Fruit fly (Drosophila melanogaster) whole organism, embryonic: Measurements from ENCODE around the gene CG43813.

Source experiments
- CG10543 ChIP-seq: fragments of 200-800 bp; sonication (Bioruptor generic); optimal IDR thresholded peaks from 3 replicates; lab custom pipeline; 2017; ENCODE audit warnings: missing biosample characterization, mild to moderate bottlenecking, missing genetic modification characterization, moderate library complexity
- CG11695 ChIP-seq: fragments of 200-800 bp; sonication (Bioruptor generic); IDR thresholded peaks from 3 replicates; pipeline ENCODE4 v1.3.6; 2022; ENCODE audit warnings: missing biosample characterization, missing genetic modification characterization
- CG12219 ChIP-seq: fragments of 200-800 bp; sonication (Bioruptor generic); optimal IDR thresholded peaks from 3 replicates; lab custom pipeline; 2018; ENCODE audit warnings: missing biosample characterization, mild to moderate bottlenecking, missing genetic modification characterization
- CG12659 ChIP-seq: fragments of 200-800 bp; sonication (Bioruptor generic); optimal IDR thresholded peaks from 3 replicates; lab custom pipeline; 2017; ENCODE audit warnings: mild to moderate bottlenecking, missing biosample characterization, missing genetic modification reagents, missing genetic modification characterization
- CG13424 ChIP-seq: fragments of 200-800 bp; sonication (Bioruptor generic); optimal IDR thresholded peaks from 2 replicates; lab custom pipeline; 2019; ENCODE audit warnings: missing biosample characterization, mild to moderate bottlenecking, missing genetic modification characterization, moderate library complexity
- CG14014 ChIP-seq: fragments of 200-800 bp; sonication (Bioruptor generic); IDR thresholded peaks from 2 replicates; pipeline ENCODE4 v1.3.6; 2022; ENCODE audit warnings: missing biosample characterization, missing genetic modification characterization
- CG32772 ChIP-seq: fragments of 200-800 bp; sonication (Bioruptor generic); IDR thresholded peaks from 2 replicates; pipeline ENCODE4 v1.3.6; 2022; ENCODE audit warnings: missing biosample characterization, missing genetic modification characterization
- CG4282 ChIP-seq: fragments of 200-800 bp; sonication (Bioruptor generic); optimal IDR thresholded peaks from 2 replicates; lab custom pipeline; 2016; ENCODE audit warnings: missing biosample characterization, missing genetic modification characterization
- CG6689 ChIP-seq: fragments of 200-800 bp; sonication (Bioruptor generic); IDR thresholded peaks from 2 replicates; pipeline ENCODE4 v1.3.6; 2022; ENCODE audit warnings: missing biosample characterization, missing genetic modification characterization
- CG6854 ChIP-seq: fragments of 200-800 bp; sonication (Bioruptor generic); optimal IDR thresholded peaks from 3 replicates; lab custom pipeline; 2017; ENCODE audit warnings: missing biosample characterization, mild to moderate bottlenecking, missing genetic modification characterization
- CG7271 ChIP-seq: fragments of 200-800 bp; sonication (Bioruptor generic); optimal IDR thresholded peaks from 2 replicates; lab custom pipeline; 2018; ENCODE audit warnings: missing biosample characterization, mild to moderate bottlenecking, missing genetic modification characterization, moderate library complexity
- CG7987 ChIP-seq: fragments of 200-800 bp; sonication (Bioruptor generic); optimal IDR thresholded peaks from 2 replicates; lab custom pipeline; 2018; ENCODE audit warnings: missing biosample characterization, mild to moderate bottlenecking, missing genetic modification characterization, moderate library complexity
- CG8089 ChIP-seq: fragments of 200-800 bp; sonication (Bioruptor generic); optimal IDR thresholded peaks from 3 replicates; lab custom pipeline; 2016; ENCODE audit warnings: missing biosample characterization, missing genetic modification characterization
- CG8388 ChIP-seq: fragments of 200-800 bp; sonication (Bioruptor generic); optimal IDR thresholded peaks from 2 replicates; lab custom pipeline; 2019; ENCODE audit warnings: missing biosample characterization, mild to moderate bottlenecking, missing genetic modification characterization, moderate library complexity
- CG9876 ChIP-seq: fragments of 200-800 bp; sonication (Bioruptor generic); optimal IDR thresholded peaks from 2 replicates; lab custom pipeline; 2016; ENCODE audit warnings: missing biosample characterization, missing genetic modification characterization
- CTCF ChIP-seq: fragments of 200-800 bp; sonication (Bioruptor generic); optimal IDR thresholded peaks from 2 replicates; lab custom pipeline; 2017; ENCODE audit warnings: missing biosample characterization, mild to moderate bottlenecking, missing genetic modification characterization, moderate library complexity
- Deaf1 ChIP-seq: fragments of 200-800 bp; optimal IDR thresholded peaks from 3 replicates; lab custom pipeline; 2019; ENCODE audit warnings: missing biosample characterization, mild to moderate bottlenecking, missing genetic modification characterization, moderate library complexity
- Doc2 ChIP-seq: fragments of 200-800 bp; sonication (Bioruptor generic); IDR thresholded peaks from 2 replicates; pipeline ENCODE4 v1.3.6; 2022; ENCODE audit warnings: missing biosample characterization, missing genetic modification characterization
- Dref ChIP-seq: fragments of 200-800 bp; sonication (Bioruptor generic); IDR thresholded peaks from 2 replicates; pipeline ENCODE4 v1.3.6; 2022; ENCODE audit warnings: missing biosample characterization, missing genetic modification characterization
- E2f2 ChIP-seq: fragments of 200-800 bp; sonication (Bioruptor generic); IDR thresholded peaks from 2 replicates; pipeline ENCODE4 v1.3.6; 2022; ENCODE audit warnings: missing biosample characterization, missing genetic modification characterization
- Ets97D ChIP-seq: fragments of 200-800 bp; sonication (Bioruptor generic); optimal IDR thresholded peaks from 3 replicates; lab custom pipeline; 2016; ENCODE audit warnings: missing biosample characterization, missing genetic modification characterization
- Gug ChIP-seq: fragments of 200-800 bp; sonication (Bioruptor generic); IDR thresholded peaks from 4 replicates; pipeline ENCODE4 v1.3.6; 2022; ENCODE audit warnings: missing biosample characterization, missing genetic modification characterization
- HLH4C ChIP-seq: fragments of 200-800 bp; sonication (Bioruptor generic); IDR thresholded peaks from 3 replicates; pipeline ENCODE4 v1.3.6; 2022; ENCODE audit warnings: missing biosample characterization, missing genetic modification characterization; ENCODE audit not compliant: partially characterized antibody
- HmgZ ChIP-seq: fragments of 200-800 bp; sonication (Bioruptor generic); optimal IDR thresholded peaks from 2 replicates; lab custom pipeline; 2018; ENCODE audit warnings: missing biosample characterization, mild to moderate bottlenecking, missing genetic modification characterization
- Hr51 ChIP-seq, 2 experiments: fragments of 200-800 bp; sonication (Bioruptor generic); optimal IDR thresholded peaks; 2 replicates in 1 of 2; 3 replicates in 1 of 2; lab custom pipeline; 2016 to 2018; ENCODE audit warnings: missing biosample characterization in 2 of 2, missing genetic modification characterization in 2 of 2, mild to moderate bottlenecking in 1 of 2, moderate library complexity in 1 of 2
- Nf-YA ChIP-seq: fragments of 200-800 bp; sonication (Bioruptor generic); IDR thresholded peaks from 2 replicates; pipeline ENCODE4 v1.3.6; 2022; ENCODE audit warnings: missing biosample characterization, missing genetic modification characterization
- NfI ChIP-seq: fragments of 200-800 bp; sonication (Bioruptor generic); optimal IDR thresholded peaks from 3 replicates; lab custom pipeline; 2018; ENCODE audit warnings: missing biosample characterization, mild to moderate bottlenecking, missing genetic modification characterization, moderate library complexity
- Oli ChIP-seq: fragments of 200-800 bp; sonication (Bioruptor generic); optimal IDR thresholded peaks from 2 replicates; lab custom pipeline; 2018; ENCODE audit warnings: missing biosample characterization, mild to moderate bottlenecking, missing genetic modification characterization, moderate library complexity
- Rx ChIP-seq: fragments of 200-800 bp; sonication (Bioruptor generic); IDR thresholded peaks from 2 replicates; pipeline ENCODE4 v1.3.6; 2022; ENCODE audit warnings: missing biosample characterization, missing genetic modification characterization
- Stat92E ChIP-seq, 3 experiments: fragments of >200 bp in 2 of 3; fragments of 200-800 bp in 1 of 3; sonication (Bioruptor generic) in 1 of 3; optimal IDR thresholded peaks; 2 replicates each; lab custom pipeline; 2017 to 2019; ENCODE audit warnings: missing biosample characterization in 3 of 3, missing genetic modification characterization in 3 of 3, mild to moderate bottlenecking in 1 of 3, moderate library complexity in 1 of 3
- TFAM ChIP-seq: fragments of 200-800 bp; sonication (Bioruptor generic); optimal IDR thresholded peaks from 2 replicates; lab custom pipeline; 2017; ENCODE audit warnings: missing biosample characterization, missing genetic modification characterization, inconsistent platforms
- Tbp ChIP-seq: fragments of >200 bp; optimal IDR thresholded peaks from 2 replicates; lab custom pipeline; 2018; ENCODE audit warnings: missing biosample characterization, missing genetic modification characterization
- Trl ChIP-seq, 3 experiments: fragments of >200 bp in 2 of 3; fragments of 200-800 bp in 1 of 3; sonication (Bioruptor generic) in 1 of 3; optimal IDR thresholded peaks; 2 replicates in 1 of 3; 3 replicates in 2 of 3; lab custom pipeline; 2016 to 2017; ENCODE audit warnings: missing biosample characterization in 1 of 3, missing genetic modification characterization in 1 of 3
- ara ChIP-seq: fragments of 200-800 bp; sonication (Bioruptor generic); IDR thresholded peaks from 2 replicates; pipeline ENCODE4 v1.3.6; 2022; ENCODE audit warnings: missing biosample characterization, missing genetic modification characterization
- cad ChIP-seq: fragments of >200 bp; optimal IDR thresholded peaks from 2 replicates; lab custom pipeline; 2017; ENCODE audit warnings: missing biosample characterization, missing genetic modification characterization
- dati ChIP-seq: fragments of 200-800 bp; sonication (Bioruptor generic); IDR thresholded peaks from 2 replicates; pipeline ENCODE4 v1.3.6; 2022; ENCODE audit warnings: missing biosample characterization, missing genetic modification characterization
- ems ChIP-seq: fragments of 200-800 bp; sonication (Bioruptor generic); optimal IDR thresholded peaks from 3 replicates; lab custom pipeline; 2016; ENCODE audit warnings: missing biosample characterization, missing genetic modification characterization
- fu2 ChIP-seq: fragments of 200-800 bp; sonication (Bioruptor generic); optimal IDR thresholded peaks from 2 replicates; lab custom pipeline; 2016; ENCODE audit warnings: missing biosample characterization, missing genetic modification characterization
- ham ChIP-seq: fragments of 200-800 bp; sonication (Bioruptor generic); IDR thresholded peaks from 2 replicates; pipeline ENCODE4 v1.3.6; 2022; ENCODE audit warnings: missing biosample characterization, missing genetic modification characterization
- hbn ChIP-seq: fragments of 200-800 bp; sonication (Bioruptor generic); IDR thresholded peaks from 2 replicates; pipeline ENCODE4 v1.3.6; 2022; ENCODE audit warnings: missing biosample characterization, missing genetic modification characterization; ENCODE audit not compliant: partially characterized antibody
- jumu ChIP-seq: fragments of 200-800 bp; sonication (Bioruptor generic); optimal IDR thresholded peaks from 3 replicates; lab custom pipeline; 2016; ENCODE audit warnings: missing biosample characterization, missing genetic modification characterization
- klu ChIP-seq: fragments of 200-800 bp; sonication (Bioruptor generic); IDR thresholded peaks from 2 replicates; pipeline ENCODE4 v1.3.6; 2022; ENCODE audit warnings: missing biosample characterization, missing genetic modification characterization
- mirr ChIP-seq: fragments of 200-800 bp; sonication (Bioruptor generic); optimal IDR thresholded peaks from 3 replicates; lab custom pipeline; 2018; ENCODE audit warnings: missing biosample characterization, mild to moderate bottlenecking, missing genetic modification characterization
- nau ChIP-seq: fragments of 200-800 bp; sonication (Bioruptor generic); optimal IDR thresholded peaks from 3 replicates; lab custom pipeline; 2017; ENCODE audit warnings: missing biosample characterization, mild to moderate bottlenecking, missing genetic modification characterization, missing genetic modification reagents
- ranshi ChIP-seq: fragments of 200-800 bp; sonication (Bioruptor generic); IDR thresholded peaks from 2 replicates; pipeline ENCODE4 v1.3.6; 2022; ENCODE audit warnings: missing biosample characterization, missing genetic modification characterization
- repo ChIP-seq: fragments of 200-800 bp; sonication (Bioruptor generic); optimal IDR thresholded peaks from 2 replicates; lab custom pipeline; 2016; ENCODE audit warnings: missing biosample characterization, missing genetic modification characterization
- rib ChIP-seq: fragments of 200-800 bp; sonication (Bioruptor generic); IDR thresholded peaks from 2 replicates; pipeline ENCODE4 v1.3.6; 2022; ENCODE audit warnings: missing biosample characterization, missing genetic modification characterization
- tin ChIP-seq: fragments of 200-800 bp; sonication (Bioruptor generic); optimal IDR thresholded peaks from 3 replicates; lab custom pipeline; 2016; ENCODE audit warnings: missing biosample characterization, missing genetic modification characterization
- wdn ChIP-seq: fragments of 200-800 bp; sonication (Bioruptor generic); IDR thresholded peaks from 2 replicates; pipeline ENCODE4 v1.3.6; 2022; ENCODE audit warnings: missing biosample characterization, missing genetic modification characterization
- wor ChIP-seq: fragments of 200-800 bp; sonication (Bioruptor generic); IDR thresholded peaks from 2 replicates; pipeline ENCODE4 v1.3.6; 2022; ENCODE audit warnings: missing biosample characterization, missing genetic modification characterization
- zfh2 ChIP-seq: fragments of 200-800 bp; sonication (Bioruptor generic); optimal IDR thresholded peaks from 2 replicates; lab custom pipeline; 2016; ENCODE audit warnings: missing biosample characterization, missing genetic modification characterization

CG43813 gene

dm6 chr2L:12371740-12372139 lies 27.7 kb upstream of the CG43813 start (continued):
- TF ChIP-seq wdn (GFP tag; lab: Robert Waterston, UW) (no peak), CG11695 (GFP tag; lab: Robert Waterston, UW) (0 out of 3 replicates have a peak, but pooled peaks have one; percentile 34), tin (GFP tag; lab: Kevin White, UChicago) (peak; percentile 24), CG8089 (GFP tag; lab: Kevin White, UChicago) (peak; percentile 34), HLH4C (no peak), fu2 (no peak), CG13424 (tag; lab: Kevin White, UChicago) (peak; percentile 60), Tbp (no peak), Nf-YA (GFP tag; lab: Robert Waterston, UW) (peak; percentile 61; the same call in 1 of the 2 replicates), CG12659 (GFP tag; lab: Kevin White, UChicago) (peak; percentile 32), Ets97D (GFP tag; lab: Kevin White, UChicago) (no peak), CG6854 (GFP tag; lab: Kevin White, UChicago) (peak; percentile 30), CG14014 (GFP tag; lab: Robert Waterston, UW) (peak; percentile 69; the same call in 1 of the 2 replicates), CG9876 (GFP tag; lab: Kevin White, UChicago) (peak; percentile 41), Hr51 (GFP tag; optimal IDR thresholded peaks at IDR 0.05; lab: Kevin White, UChicago) (no peak), klu (GFP tag; lab: Robert Waterston, UW) (no peak), ara (GFP tag; lab: Robert Waterston, UW) (peak; percentile 76), Doc2 (no peak), ham (GFP tag; lab: Robert Waterston, UW) (no peak), CG8388 (GFP tag; lab: Kevin White, UChicago) (peak; percentile 58), Deaf1 (tag; lab: Kevin White, UChicago) (no peak), HmgZ (tag; lab: Kevin White, UChicago) (peak; percentile 43), Trl (optimal IDR thresholded peaks at IDR 0.05; lab: Kevin White, UChicago) (no peak), Trl (GFP tag; optimal IDR thresholded peaks at IDR 0.05; lab: Kevin White, UChicago) (peak; percentile 69), CTCF (peak; percentile 8), NfI (GFP tag; lab: Kevin White, UChicago) (peak; percentile 11), CG32772 (GFP tag; lab: Robert Waterston, UW) (0 out of 2 replicates have a peak, but pooled peaks have one; percentile 19), CG7987 (GFP tag; lab: Kevin White, UChicago) (peak; percentile 84), Stat92E (GFP tag; optimal IDR thresholded peaks at IDR 0.05; lab: Kevin White, UChicago) (peak in 1 of 3 experiments; percentile 12), CG6689 (GFP tag; lab: Robert Waterston, UW) (peak; percentile 25; the same call in 1 of the 2 replicates), dati (GFP tag; lab: Robert Waterston, UW) (0 out of 2 replicates have a peak, but pooled peaks have one; percentile 22), zfh2 (GFP tag; lab: Kevin White, UChicago) (no peak), Dref (GFP tag; lab: Robert Waterston, UW) (no peak), hbn (GFP tag; lab: Robert Waterston, UW) (no peak), Oli (tag; lab: Kevin White, UChicago) (peak; percentile 23), Gug (GFP tag; lab: Robert Waterston, UW) (no peak), CG4282 (GFP tag; lab: Kevin White, UChicago) (no peak), ems (GFP tag; lab: Kevin White, UChicago) (no peak), rib (GFP tag; lab: Robert Waterston, UW) (peak; percentile 47; the same call in 1 of the 2 replicates), CG10543 (GFP tag; lab: Kevin White, UChicago) (peak; percentile 49), CG12219 (peak; percentile 42), repo (GFP tag; lab: Kevin White, UChicago) (peak; percentile 36), Rx (GFP tag; lab: Robert Waterston, UW) (peak; percentile 41; the same call in 1 of the 2 replicates), E2f2 (GFP tag; lab: Robert Waterston, UW) (peak; percentile 22; the same call in 1 of the 2 replicates), jumu (GFP tag; lab: Kevin White, UChicago) (peak; percentile 30), mirr (GFP tag; lab: Kevin White, UChicago) (peak; percentile 63), wor (no peak), cad (no peak), CG7271 (no peak), TFAM (GFP tag; lab: Kevin White, UChicago) (peak; percentile 12), nau (peak; percentile 63), ranshi (GFP tag; lab: Robert Waterston, UW) (peak; percentile 20; the same call in 1 of the 2 replicates)
